ENCODE assay signal across 6 fruit fly cellular contexts in the genomic region with DNA sequence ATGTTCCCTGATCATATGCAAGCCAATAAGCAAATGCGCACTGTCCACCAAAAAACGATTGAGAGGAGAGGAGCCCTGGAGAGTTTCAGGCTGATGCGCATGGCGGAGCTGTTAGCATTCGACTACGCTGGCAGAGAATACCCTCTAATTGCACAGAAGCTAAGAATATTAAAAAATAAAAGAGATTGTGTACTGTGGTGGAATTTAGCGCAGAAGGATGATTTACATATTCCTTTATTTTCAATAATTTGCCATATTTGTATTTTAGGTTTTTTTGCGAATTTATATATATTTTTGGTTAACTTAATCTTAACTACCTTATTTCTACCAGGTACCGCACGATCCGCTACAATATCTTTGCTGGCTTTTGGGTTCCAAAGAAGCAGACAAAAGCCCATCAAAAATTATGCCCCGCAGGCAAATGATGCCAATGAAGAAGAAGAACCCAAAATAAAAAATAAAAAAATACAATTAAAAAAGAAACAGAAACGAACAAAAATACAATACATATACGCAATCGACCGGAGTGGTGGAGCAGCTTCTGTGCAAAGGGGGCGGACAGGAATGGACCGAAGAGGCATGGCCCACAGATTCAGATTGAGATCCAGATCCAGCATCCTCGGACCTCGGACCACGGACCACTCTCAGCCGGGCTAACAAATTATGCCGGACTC.
A peak's percentile ranks its signal among the peaks of the same experiment; 100 is the strongest.
TF ChIP-seq lines count a peak whose summit lies in the region.

No protein-coding gene starts in this region.

- no peak for TF ChIP-seq CTCF in whole organism, embryonic (GFP tag; optimal IDR thresholded peaks at IDR 0.05; lab: Kevin White, UChicago)

TF ChIP-seq in whole organism, 6 proteins besides CTCF, POLR2A, EP300 and RAD21:
- TF ChIP-seq CG8478 (optimal IDR thresholded peaks at IDR 0.05; lab: Kevin White, UChicago) (no peak), pan (optimal IDR thresholded peaks at IDR 0.05; lab: Kevin White, UChicago) (peak; percentile 73)

TF ChIP-seq in whole organism, adult, 20 proteins besides CTCF, POLR2A, EP300 and RAD21:
- TF ChIP-seq toe (GFP tag; optimal IDR thresholded peaks at IDR 0.05; lab: Kevin White, UChicago) (no peak), Clk (GFP tag; optimal IDR thresholded peaks at IDR 0.05; lab: Kevin White, UChicago) (no peak), CG5204 (GFP tag; optimal IDR thresholded peaks at IDR 0.05; lab: Kevin White, UChicago) (no peak), tj (GFP tag; optimal IDR thresholded peaks at IDR 0.05; lab: Kevin White, UChicago) (peak; percentile 2)

TF ChIP-seq in whole organism, embryonic, 481 proteins besides CTCF, POLR2A, EP300 and RAD21 (continues in another document):
- TF ChIP-seq maf-S (GFP tag; optimal IDR thresholded peaks at IDR 0.05; lab: Kevin White, UChicago) (no peak), bowl (GFP tag; IDR thresholded peaks at IDR 0.05; lab: Robert Waterston, UW) (no peak), nom (GFP tag; optimal IDR thresholded peaks at IDR 0.05; lab: Kevin White, UChicago) (peak; percentile 75), ranshi (GFP tag; IDR thresholded peaks at IDR 0.05; lab: Robert Waterston, UW) (no peak), hb (GFP tag; IDR thresholded peaks at IDR 0.05; lab: Robert Waterston, UW; ENCODE audit: partially characterized antibody) (no peak), CG34422 (GFP tag; IDR thresholded peaks at IDR 0.05; lab: Robert Waterston, UW) (no peak), bsh (GFP tag; optimal IDR thresholded peaks at IDR 0.05; lab: Kevin White, UChicago) (peak; percentile 24 to 62), slbo (GFP tag; IDR thresholded peaks at IDR 0.05; lab: Robert Waterston, UW) (0 out of 2 replicates have a peak, but pooled peaks have one; percentile 4), sens (GFP tag; lab: Kevin White, UChicago) (peak; percentile 22), Med (GFP tag; lab: Kevin White, UChicago) (peak; percentile 62), CG10274 (GFP tag; optimal IDR thresholded peaks at IDR 0.05; lab: Kevin White, UChicago) (peak; percentile 76), Blimp-1 (GFP tag; optimal IDR thresholded peaks at IDR 0.05; lab: Kevin White, UChicago) (peak; percentile 5), CG11504 (tag; optimal IDR thresholded peaks at IDR 0.05; lab: Kevin White, UChicago) (peak; percentile 11), D19A (tag; optimal IDR thresholded peaks at IDR 0.05; lab: Kevin White, UChicago) (peak; percentile 10), lov (optimal IDR thresholded peaks at IDR 0.05; lab: Kevin White, UChicago) (no peak), lov (GFP tag; IDR thresholded peaks at IDR 0.05; lab: Robert Waterston, UW) (peak; percentile 14; the same call in 1 of the 3 replicates), row (GFP tag; IDR thresholded peaks at IDR 0.05; lab: Robert Waterston, UW) (peak; percentile 26; the same call in 1 of the 3 replicates), Xrp1 (GFP tag; IDR thresholded peaks at IDR 0.05; lab: Robert Waterston, UW) (0 out of 2 replicates have a peak, but pooled peaks have one; percentile 11), corto (GFP tag; optimal IDR thresholded peaks at IDR 0.05; lab: Kevin White, UChicago) (peak; percentile 70)

TF ChIP-seq in whole organism, prepupa, 60 proteins besides CTCF, POLR2A, EP300 and RAD21 (continues in another document):
- TF ChIP-seq Hr38 (GFP tag; optimal IDR thresholded peaks at IDR 0.05; lab: Kevin White, UChicago) (no peak), CG16779 (tag; optimal IDR thresholded peaks at IDR 0.05; lab: Kevin White, UChicago) (peak; percentile 11), CG4318 (GFP tag; optimal IDR thresholded peaks at IDR 0.05; lab: Kevin White, UChicago) (no peak), dac (GFP tag; optimal IDR thresholded peaks at IDR 0.05; lab: Kevin White, UChicago) (no peak), CG6163 (GFP tag; IDR thresholded peaks at IDR 0.05; lab: Robert Waterston, UW) (peak; percentile 67; the same call in 2 of the 3 replicates), CG15336 (GFP tag; IDR thresholded peaks at IDR 0.05; lab: Robert Waterston, UW) (peak; percentile 57), CG11762 (GFP tag; optimal IDR thresholded peaks at IDR 0.05; lab: Kevin White, UChicago; ENCODE audit: insufficient read depth) (peak; percentile 74), salr (GFP tag; optimal IDR thresholded peaks at IDR 0.05; lab: Kevin White, UChicago) (peak; percentile 12 to 40), net (GFP tag; optimal IDR thresholded peaks at IDR 0.05; lab: Kevin White, UChicago) (peak; percentile 63), CG9139 (GFP tag; optimal IDR thresholded peaks at IDR 0.05; lab: Kevin White, UChicago) (peak; percentile 7), Hr4 (GFP tag; optimal IDR thresholded peaks at IDR 0.05; lab: Kevin White, UChicago) (peak; percentile 40), CG10631 (GFP tag; optimal IDR thresholded peaks at IDR 0.05; lab: Kevin White, UChicago) (peak; percentile 72), CG11294 (GFP tag; IDR thresholded peaks at IDR 0.05; lab: Robert Waterston, UW) (no peak), OdsH (GFP tag; optimal IDR thresholded peaks at IDR 0.05; lab: Kevin White, UChicago) (peak; percentile 87), CG6854 (GFP tag; optimal IDR thresholded peaks at IDR 0.05; lab: Kevin White, UChicago) (peak; percentile 75), CG31627 (GFP tag; optimal IDR thresholded peaks at IDR 0.05; lab: Kevin White, UChicago) (peak; percentile 94), CG6276 (GFP tag; optimal IDR thresholded peaks at IDR 0.05; lab: Kevin White, UChicago) (no peak), pdm3 (GFP tag; optimal IDR thresholded peaks at IDR 0.05; lab: Kevin White, UChicago) (peak; percentile 86), CG7368 (GFP tag; optimal IDR thresholded peaks at IDR 0.05; lab: Kevin White, UChicago) (peak; percentile 79)

TF ChIP-seq in whole organism, pupa, 21 proteins besides CTCF, POLR2A, EP300 and RAD21:
- TF ChIP-seq CG13204 (GFP tag; optimal IDR thresholded peaks at IDR 0.05; lab: Kevin White, UChicago) (no peak), CG34367 (tag; optimal IDR thresholded peaks at IDR 0.05; lab: Kevin White, UChicago) (peak; percentile 75), Snoo (tag; optimal IDR thresholded peaks at IDR 0.05; lab: Kevin White, UChicago) (peak; percentile 91), gl (tag; optimal IDR thresholded peaks at IDR 0.05; lab: Kevin White, UChicago) (peak; percentile 23), CG15710 (tag; optimal IDR thresholded peaks at IDR 0.05; lab: Kevin White, UChicago) (peak; percentile 84), CG14655 (GFP tag; optimal IDR thresholded peaks at IDR 0.05; lab: Kevin White, UChicago) (peak; percentile 77), CG9948 (tag; optimal IDR thresholded peaks at IDR 0.05; lab: Kevin White, UChicago) (peak; percentile 86), CG17806 (tag; optimal IDR thresholded peaks at IDR 0.05; lab: Kevin White, UChicago) (peak; percentile 87), CG8301 (tag; optimal IDR thresholded peaks at IDR 0.05; lab: Kevin White, UChicago) (peak; percentile 38), EcR (GFP tag; optimal IDR thresholded peaks at IDR 0.05; lab: Kevin White, UChicago) (no peak), D1 (tag; optimal IDR thresholded peaks at IDR 0.05; lab: Kevin White, UChicago) (peak; percentile 40), CG8159 (tag; optimal IDR thresholded peaks at IDR 0.05; lab: Kevin White, UChicago) (peak; percentile 89), Pif1B (GFP tag; optimal IDR thresholded peaks at IDR 0.05; lab: Kevin White, UChicago) (peak; percentile 67), Pif1A (GFP tag; optimal IDR thresholded peaks at IDR 0.05; lab: Kevin White, UChicago) (peak; percentile 66), CG32121 (GFP tag; IDR thresholded peaks at IDR 0.05; lab: Robert Waterston, UW) (no peak)

TF ChIP-seq in whole organism, wandering third instar larva, 38 proteins besides CTCF, POLR2A, EP300 and RAD21 (continues in another document):
- peak; percentile 50 for TF ChIP-seq Rel (GFP tag; optimal IDR thresholded peaks at IDR 0.05; lab: Kevin White, UChicago)
- peak; percentile 48 for TF ChIP-seq Rel (tag; optimal IDR thresholded peaks at IDR 0.05; lab: Kevin White, UChicago)
- peak; percentile 90 for TF ChIP-seq Sp1 (GFP tag; optimal IDR thresholded peaks at IDR 0.05; lab: Kevin White, UChicago)
- peak; percentile 52 for TF ChIP-seq Vsx2 (GFP tag; optimal IDR thresholded peaks at IDR 0.05; lab: Kevin White, UChicago; ENCODE audit: partially characterized antibody)
- peak; percentile 95 for TF ChIP-seq h (GFP tag; optimal IDR thresholded peaks at IDR 0.05; lab: Kevin White, UChicago)
- peak; percentile 48 for TF ChIP-seq GATAd (GFP tag; optimal IDR thresholded peaks at IDR 0.05; lab: Kevin White, UChicago)
- peak; percentile 91 for TF ChIP-seq dmrt93B (GFP tag; optimal IDR thresholded peaks at IDR 0.05; lab: Kevin White, UChicago)
- TF ChIP-seq Myc (optimal IDR thresholded peaks at IDR 0.05; lab: Kevin White, UChicago) = peak; percentile 17
- peak; percentile 45 for TF ChIP-seq Dfd (GFP tag; optimal IDR thresholded peaks at IDR 0.05; lab: Kevin White, UChicago)
- TF ChIP-seq sv (GFP tag; optimal IDR thresholded peaks at IDR 0.05; lab: Kevin White, UChicago) = no peak
- TF ChIP-seq Hnf4 (GFP tag; optimal IDR thresholded peaks at IDR 0.05; lab: Kevin White, UChicago) = peak; percentile 74
- no peak for TF ChIP-seq Abd-B (GFP tag; optimal IDR thresholded peaks at IDR 0.05; lab: Kevin White, UChicago)
- TF ChIP-seq Dif (GFP tag; optimal IDR thresholded peaks at IDR 0.05; lab: Kevin White, UChicago; ENCODE audit: partially characterized antibody) = peak; percentile 57
- TF ChIP-seq tai (GFP tag; optimal IDR thresholded peaks at IDR 0.05; lab: Kevin White, UChicago) = peak; percentile 67
- peak; percentile 94 for TF ChIP-seq rgr (GFP tag; optimal IDR thresholded peaks at IDR 0.05; lab: Kevin White, UChicago)
- TF ChIP-seq Jra (GFP tag; optimal IDR thresholded peaks at IDR 0.05; lab: Kevin White, UChicago) = peak; percentile 10
- TF ChIP-seq N (GFP tag; optimal IDR thresholded peaks at IDR 0.05; lab: Kevin White, UChicago) = no peak
- peak; percentile 93 for TF ChIP-seq HLH106 (tag; optimal IDR thresholded peaks at IDR 0.05; lab: Kevin White, UChicago)
- no peak for TF ChIP-seq CrebA (GFP tag; optimal IDR thresholded peaks at IDR 0.05; lab: Kevin White, UChicago; ENCODE audit: borderline replicate concordance)
- TF ChIP-seq CG32264 (GFP tag; optimal IDR thresholded peaks at IDR 0.05; lab: Kevin White, UChicago) = peak; percentile 69
- peak; percentile 82 for TF ChIP-seq sage (GFP tag; optimal IDR thresholded peaks at IDR 0.05; lab: Kevin White, UChicago)
- TF ChIP-seq psq (GFP tag; optimal IDR thresholded peaks at IDR 0.05; lab: Kevin White, UChicago) = peak; percentile 83
- no peak for TF ChIP-seq usp (GFP tag; optimal IDR thresholded peaks at IDR 0.05; lab: Kevin White, UChicago)
- TF ChIP-seq pan (optimal IDR thresholded peaks at IDR 0.05; lab: Kevin White, UChicago) = peak; percentile 13
- peak; percentile 15 for TF ChIP-seq jim (GFP tag; optimal IDR thresholded peaks at IDR 0.05; lab: Kevin White, UChicago)
- TF ChIP-seq ey (GFP tag; optimal IDR thresholded peaks at IDR 0.05; lab: Kevin White, UChicago) = peak; percentile 94
- TF ChIP-seq foxo (GFP tag; optimal IDR thresholded peaks at IDR 0.05; lab: Kevin White, UChicago) = peak in 1 of 2 experiments; percentile 92
- no peak for TF ChIP-seq dl (GFP tag; optimal IDR thresholded peaks at IDR 0.05; lab: Kevin White, UChicago; ENCODE audit: insufficient read depth in 1 of 2, partially characterized antibody in 2 of 2)
